Worm (Caenorhabditis elegans) whole organism, late embryonic: ENCODE measurements around the gene nas-11.
A peak's percentile ranks its signal among the peaks of the same experiment; 100 is the strongest.

Experiments
- C08G9.2 ChIP-seq: sonication (generic microtip); optimal IDR thresholded peaks from 2 replicates; lab custom pipeline; 2016; ENCODE audit warnings: mild to moderate bottlenecking, missing genetic modification characterization, moderate library complexity, missing compliant biosample characterization
- F13H6.1 ChIP-seq: sonication (generic microtip); optimal IDR thresholded peaks from 2 replicates; lab custom pipeline; 2016; ENCODE audit warnings: missing genetic modification characterization, missing compliant biosample characterization
- K09A11.1 ChIP-seq: sonication (generic microtip); optimal IDR thresholded peaks from 2 replicates; lab custom pipeline; 2017; ENCODE audit warnings: antibody characterized with exemption, mild to moderate bottlenecking, missing genetic modification characterization, missing compliant biosample characterization; ENCODE audit not compliant: insufficient read depth
- T23F11.4 ChIP-seq: fragments of 200-800 bp; sonication (Bioruptor generic); optimal IDR thresholded peaks from 2 replicates; lab custom pipeline; 2018; ENCODE audit warnings: mild to moderate bottlenecking, missing genetic modification characterization, missing compliant biosample characterization
- Y22D7AL.16 ChIP-seq: sonication (generic microtip); optimal IDR thresholded peaks from 2 replicates; lab custom pipeline; 2016; ENCODE audit warnings: missing genetic modification characterization, missing compliant biosample characterization
- ahr-1 ChIP-seq: sonication (generic microtip); optimal IDR thresholded peaks from 2 replicates; lab custom pipeline; 2016; ENCODE audit warnings: missing genetic modification characterization, missing compliant biosample characterization
- ceh-14 ChIP-seq: sonication (generic microtip); optimal IDR thresholded peaks from 2 replicates; lab custom pipeline; 2016; ENCODE audit warnings: missing genotype, missing genetic modification characterization, missing compliant biosample characterization
- ceh-2 ChIP-seq: sonication (generic microtip); optimal IDR thresholded peaks from 2 replicates; lab custom pipeline; 2016; ENCODE audit warnings: missing genotype, missing genetic modification characterization, missing compliant biosample characterization
- ceh-22 ChIP-seq: sonication (generic microtip); optimal IDR thresholded peaks from 2 replicates; lab custom pipeline; 2017; ENCODE audit warnings: missing biosample characterization, missing genetic modification characterization
- ceh-24 ChIP-seq: sonication (generic microtip); optimal IDR thresholded peaks from 2 replicates; lab custom pipeline; 2016; ENCODE audit warnings: mild to moderate bottlenecking, missing genetic modification characterization, missing compliant biosample characterization
- ceh-30 ChIP-seq: fragments of 150-350 bp; optimal IDR thresholded peaks from 2 replicates; lab custom pipeline; 2014; ENCODE audit warnings: missing biosample characterization, missing genetic modification characterization
- ceh-31 ChIP-seq: sonication (generic microtip); optimal IDR thresholded peaks from 2 replicates; lab custom pipeline; 2016; ENCODE audit warnings: missing genetic modification characterization, missing compliant biosample characterization
- ceh-34 ChIP-seq: sonication (generic microtip); optimal IDR thresholded peaks from 2 replicates; lab custom pipeline; 2016; ENCODE audit warnings: mild to moderate bottlenecking, missing genetic modification characterization, missing compliant biosample characterization
- ceh-48 ChIP-seq: sonication (generic microtip); optimal IDR thresholded peaks from 2 replicates; lab custom pipeline; 2016; ENCODE audit warnings: missing genetic modification characterization, inconsistent platforms, missing compliant biosample characterization
- dmd-4 ChIP-seq: sonication (generic microtip); optimal IDR thresholded peaks from 2 replicates; lab custom pipeline; 2016; ENCODE audit warnings: borderline replicate concordance, missing genetic modification characterization, missing compliant biosample characterization
- elt-2 ChIP-seq: sonication (generic microtip); optimal IDR thresholded peaks from 2 replicates; lab custom pipeline; 2016; ENCODE audit warnings: missing genetic modification reagents, missing genetic modification characterization, missing compliant biosample characterization
- ets-4 ChIP-seq: sonication (generic microtip); optimal IDR thresholded peaks from 2 replicates; lab custom pipeline; 2016; ENCODE audit warnings: missing genetic modification characterization, missing compliant biosample characterization
- fax-1 ChIP-seq: sonication (generic microtip); optimal IDR thresholded peaks from 2 replicates; lab custom pipeline; 2016; ENCODE audit warnings: missing genotype, missing genetic modification characterization, missing compliant biosample characterization
- fkh-10 ChIP-seq: fragments of 150-350 bp; optimal IDR thresholded peaks from 2 replicates; lab custom pipeline; 2014; ENCODE audit warnings: missing biosample characterization, missing genetic modification reagents, missing genetic modification characterization
- gmeb-2 ChIP-seq: sonication (generic microtip); optimal IDR thresholded peaks from 2 replicates; lab custom pipeline; 2016; ENCODE audit warnings: missing genetic modification characterization, inconsistent platforms, missing compliant biosample characterization
- hlh-13 ChIP-seq: fragments of 200-800 bp; sonication (Bioruptor generic); optimal IDR thresholded peaks from 2 replicates; lab custom pipeline; 2018; ENCODE audit warnings: mild to moderate bottlenecking, missing genetic modification characterization, missing compliant biosample characterization
- hlh-15 ChIP-seq: sonication (generic microtip); optimal IDR thresholded peaks from 2 replicates; lab custom pipeline; 2016; ENCODE audit warnings: missing genetic modification characterization, missing compliant biosample characterization
- hlh-30 ChIP-seq: sonication (generic microtip); optimal IDR thresholded peaks from 2 replicates; lab custom pipeline; 2017; ENCODE audit warnings: antibody characterized with exemption, missing genetic modification characterization, missing compliant biosample characterization; ENCODE audit not compliant: insufficient read depth
- hlh-6 ChIP-seq: sonication (generic microtip); optimal IDR thresholded peaks from 2 replicates; lab custom pipeline; 2016; ENCODE audit warnings: missing genotype, missing genetic modification characterization, missing compliant biosample characterization
- lim-6 ChIP-seq: sonication (generic microtip); optimal IDR thresholded peaks from 2 replicates; lab custom pipeline; 2016; ENCODE audit warnings: missing genetic modification characterization, missing compliant biosample characterization
- lin-11 ChIP-seq: fragments of 200-800 bp; sonication (Bioruptor generic); optimal IDR thresholded peaks from 2 replicates; lab custom pipeline; 2018; ENCODE audit warnings: mild to moderate bottlenecking, missing genetic modification characterization, missing compliant biosample characterization
- mec-3 ChIP-seq: sonication (generic microtip); optimal IDR thresholded peaks from 2 replicates; lab custom pipeline; 2016; ENCODE audit warnings: borderline replicate concordance, missing genetic modification characterization, missing compliant biosample characterization
- nfya-1 ChIP-seq: sonication (generic microtip); optimal IDR thresholded peaks from 2 replicates; lab custom pipeline; 2017; ENCODE audit warnings: missing genetic modification characterization, mild to moderate bottlenecking, missing compliant biosample characterization, antibody characterized with exemption, moderate library complexity
- nhr-11 ChIP-seq: fragments of 150-350 bp; optimal IDR thresholded peaks from 2 replicates; lab custom pipeline; 2014; ENCODE audit warnings: missing biosample characterization, missing genetic modification characterization
- nhr-232 ChIP-seq: sonication (generic microtip); optimal IDR thresholded peaks from 2 replicates; lab custom pipeline; 2016; ENCODE audit warnings: missing genetic modification characterization, missing compliant biosample characterization
- odd-2 ChIP-seq: sonication (generic microtip); optimal IDR thresholded peaks from 2 replicates; lab custom pipeline; 2017; ENCODE audit warnings: antibody characterized with exemption, mild to moderate bottlenecking, missing genetic modification characterization, missing compliant biosample characterization
- pat-9 ChIP-seq: fragments of 200-800 bp; sonication (Bioruptor generic); optimal IDR thresholded peaks from 2 replicates; lab custom pipeline; 2018; ENCODE audit warnings: mild to moderate bottlenecking, missing genetic modification characterization, moderate library complexity, missing compliant biosample characterization
- pha-2 ChIP-seq: sonication (generic microtip); optimal IDR thresholded peaks from 2 replicates; lab custom pipeline; 2017; ENCODE audit warnings: mild to moderate bottlenecking, missing genetic modification characterization, missing compliant biosample characterization
- sox-4 ChIP-seq: sonication (generic microtip); optimal IDR thresholded peaks from 2 replicates; lab custom pipeline; 2017; ENCODE audit warnings: mild to moderate bottlenecking, missing genetic modification characterization, inconsistent platforms, missing compliant biosample characterization
- syd-9 ChIP-seq: sonication (generic microtip); optimal IDR thresholded peaks from 2 replicates; lab custom pipeline; 2016; ENCODE audit warnings: mild to moderate bottlenecking, missing genetic modification characterization, moderate library complexity, missing compliant biosample characterization
- tbx-7 ChIP-seq: sonication (generic microtip); optimal IDR thresholded peaks from 2 replicates; lab custom pipeline; 2016; ENCODE audit warnings: missing genotype, missing genetic modification characterization, missing compliant biosample characterization
- ttx-3 ChIP-seq: sonication (generic microtip); optimal IDR thresholded peaks from 2 replicates; lab custom pipeline; 2016; ENCODE audit warnings: missing genetic modification reagents, missing genetic modification characterization, missing compliant biosample characterization
- unc-55 ChIP-seq: sonication (generic microtip); optimal IDR thresholded peaks from 2 replicates; lab custom pipeline; 2017; ENCODE audit warnings: missing biosample characterization, missing genetic modification reagents, missing genetic modification characterization
- ztf-16 ChIP-seq: sonication (generic microtip); optimal IDR thresholded peaks from 2 replicates; lab custom pipeline; 2017; ENCODE audit warnings: missing genetic modification characterization, missing compliant biosample characterization

The nas-11 gene

DNA sequence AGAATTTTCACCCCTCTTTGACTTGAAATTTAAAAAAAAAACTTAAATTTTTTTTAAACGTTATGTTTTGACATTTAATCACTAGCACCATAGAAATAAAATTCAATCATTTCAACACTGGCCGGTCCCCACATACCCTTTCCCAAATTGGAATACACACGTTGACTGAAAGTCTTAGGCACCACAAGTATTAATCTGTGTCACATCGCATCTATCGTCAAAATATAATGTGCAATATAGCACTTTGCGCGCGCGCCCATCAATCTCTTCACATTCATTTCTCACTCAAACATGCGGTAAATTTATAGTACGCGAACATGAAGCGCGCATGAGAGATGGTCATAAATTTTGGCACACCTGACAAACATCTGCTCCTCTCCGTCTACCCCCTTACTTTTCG, 26.0 kb upstream of the nas-11 start:
- TF ChIP-seq odd-2 = no peak
- no peak for TF ChIP-seq ceh-24 (tag; lab: Kevin White, UChicago)
- no peak for TF ChIP-seq T23F11.4
- no peak for TF ChIP-seq Y22D7AL.16
- TF ChIP-seq ceh-48 (tag; lab: Kevin White, UChicago) = no peak
- no peak for TF ChIP-seq hlh-6 (tag; lab: Kevin White, UChicago)
- no peak for TF ChIP-seq ceh-14 (tag; lab: Kevin White, UChicago)
- TF ChIP-seq fax-1 (tag; lab: Kevin White, UChicago) = no peak
- no peak for TF ChIP-seq pha-2
- no peak for TF ChIP-seq nfya-1 (tag; lab: Kevin White, UChicago)
- no peak for TF ChIP-seq lim-6 (tag; lab: Kevin White, UChicago)
- no peak for TF ChIP-seq ztf-16 (tag; lab: Kevin White, UChicago)
- TF ChIP-seq ahr-1 (tag; lab: Kevin White, UChicago) = no peak
- TF ChIP-seq ceh-2 = no peak
- TF ChIP-seq dmd-4 = no peak
- TF ChIP-seq sox-4 (tag; lab: Kevin White, UChicago) = no peak
- no peak for TF ChIP-seq lin-11 (tag; lab: Kevin White, UChicago)
- TF ChIP-seq ceh-22 (tag; lab: Kevin White, UChicago) = no peak
- no peak for TF ChIP-seq pat-9
- no peak for TF ChIP-seq mec-3 (tag; lab: Kevin White, UChicago)

DNA sequence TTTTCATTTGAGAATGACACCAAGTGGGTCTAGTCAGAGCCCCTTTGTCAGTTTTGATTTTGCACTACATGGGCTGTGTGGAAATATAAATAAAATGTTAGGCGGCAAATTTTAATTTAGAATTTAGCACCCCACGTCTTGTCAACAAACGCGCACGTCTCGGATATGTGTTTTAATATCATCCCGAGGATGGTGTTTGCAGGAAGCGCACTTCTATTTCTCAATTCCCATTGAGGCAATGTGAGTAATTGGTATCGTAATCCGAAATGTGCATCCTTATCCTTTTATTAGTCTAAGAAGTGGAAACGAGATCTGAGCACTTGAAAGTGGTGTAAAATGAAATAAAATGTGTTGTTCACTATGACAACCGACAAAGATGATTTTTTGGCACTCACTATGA, 25.6 kb upstream of the nas-11 start:
- no peak for TF ChIP-seq ttx-3 (tag; lab: Kevin White, UChicago)
- TF ChIP-seq lim-6 (tag; lab: Kevin White, UChicago) = peak; percentile 74
- TF ChIP-seq nhr-232 (tag; lab: Kevin White, UChicago) = no peak

DNA sequence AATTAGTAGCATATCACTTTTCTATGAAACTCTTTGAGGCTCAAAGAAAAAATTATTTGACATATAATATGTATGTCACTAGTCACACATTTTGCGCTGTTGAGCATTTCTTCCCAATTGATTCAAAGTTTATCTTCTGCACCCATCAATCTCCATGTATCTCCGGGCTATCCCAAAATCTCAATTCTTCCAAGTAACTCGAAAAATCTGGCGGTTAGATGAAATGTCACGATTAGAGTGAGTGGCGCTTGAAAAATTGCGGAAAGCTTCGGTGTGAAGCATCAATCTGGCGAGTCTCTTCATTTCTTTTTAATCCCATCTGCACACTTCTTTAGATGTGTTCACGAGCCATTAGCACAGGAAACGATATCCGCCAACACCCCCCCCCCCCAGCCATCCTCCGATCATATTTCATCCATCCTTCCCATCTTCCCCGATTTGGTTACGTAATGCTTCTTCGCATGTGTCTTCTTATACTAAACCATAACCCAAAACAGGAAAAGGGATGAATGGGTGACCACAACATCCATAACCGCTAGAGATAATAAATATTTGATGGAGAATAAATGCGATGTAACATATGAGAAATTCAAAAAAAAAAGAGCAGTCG, 24.3 kb upstream of the nas-11 start:
- TF ChIP-seq hlh-13 (GFP tag; lab: Kevin White, UChicago) = no peak
- no peak for TF ChIP-seq ttx-3 (tag; lab: Kevin White, UChicago)
- no peak for TF ChIP-seq nhr-11 (tag; lab: Kevin White, UChicago)
- TF ChIP-seq gmeb-2 (tag; lab: Kevin White, UChicago) = no peak
- TF ChIP-seq F13H6.1 (tag; lab: Kevin White, UChicago) = no peak
- TF ChIP-seq ceh-22 (tag; lab: Kevin White, UChicago) = no peak
- TF ChIP-seq C08G9.2 = no peak
- TF ChIP-seq unc-55 = peak; percentile 0
- no peak for TF ChIP-seq ets-4 (tag; lab: Kevin White, UChicago)
- no peak for TF ChIP-seq ceh-31 (tag; lab: Kevin White, UChicago)
- TF ChIP-seq hlh-15 = no peak
- TF ChIP-seq syd-9 (tag; lab: Kevin White, UChicago) = no peak
- TF ChIP-seq ceh-34 = peak; percentile 83
- TF ChIP-seq K09A11.1 (tag; lab: Kevin White, UChicago) = no peak
- no peak for TF ChIP-seq tbx-7 (tag; lab: Kevin White, UChicago)
- TF ChIP-seq ceh-14 (tag; lab: Kevin White, UChicago) = no peak

DNA sequence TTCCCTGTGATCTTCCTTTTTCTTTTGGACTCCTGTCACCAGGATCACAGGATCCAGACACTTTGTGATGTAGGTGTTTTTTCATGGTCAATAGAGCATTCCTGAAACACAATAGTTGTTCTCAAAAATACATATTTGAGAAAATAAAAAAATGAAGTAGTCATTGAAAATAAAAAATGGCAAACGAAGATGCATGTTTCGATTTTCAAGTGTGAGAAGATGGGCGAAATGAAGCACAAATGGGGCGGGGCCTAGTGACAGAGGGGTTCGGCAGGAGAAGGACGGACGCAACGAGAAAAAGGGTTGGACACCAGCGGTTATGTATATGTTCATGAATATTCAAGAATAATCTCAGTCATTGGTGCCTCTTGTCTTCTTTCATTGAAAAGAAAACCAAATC, 23.4 kb upstream of the nas-11 start, which contains the start of gene F38B6.6:
Gene F38B6.6, minus strand, starts transcription at position 101 of the 400 bp plus-strand sequence.
- TF ChIP-seq ceh-24 (tag; lab: Kevin White, UChicago) (no peak), ceh-30 (tag; lab: Kevin White, UChicago) (no peak), hlh-30 (tag; lab: Kevin White, UChicago) (no peak), fax-1 (tag; lab: Kevin White, UChicago) (no peak), ceh-48 (tag; lab: Kevin White, UChicago) (no peak), odd-2 (no peak), fkh-10 (GFP tag; lab: Kevin White, UChicago) (no peak), elt-2 (no peak), ceh-22 (tag; lab: Kevin White, UChicago) (no peak)
